Fruit fly (Drosophila melanogaster) whole organism, prepupa: ENCODE data around the gene Catsup.

Experiments
- CG11294 ChIP-seq: fragments of 200-800 bp; sonication (Bioruptor generic); IDR thresholded peaks from 2 replicates; pipeline ENCODE4 v1.3.6; 2022; ENCODE audit warnings: missing biosample characterization, missing genetic modification characterization
- CG3032 ChIP-seq: fragments of 200-800 bp; optimal IDR thresholded peaks from 2 replicates; lab custom pipeline; 2019; ENCODE audit warnings: missing biosample characterization, mild to moderate bottlenecking, missing genetic modification characterization, moderate library complexity
- CG4318 ChIP-seq: fragments of 200-800 bp; sonication (Bioruptor generic); optimal IDR thresholded peaks from 3 replicates; lab custom pipeline; 2017; ENCODE audit warnings: missing biosample characterization, mild to moderate bottlenecking, missing genetic modification characterization
- CG8119 ChIP-seq: fragments of 200-800 bp; sonication (Bioruptor generic); IDR thresholded peaks from 3 replicates; pipeline ENCODE4 v1.3.6; 2022; ENCODE audit warnings: missing biosample characterization, missing genetic modification characterization
- CG8632 ChIP-seq: fragments of 200-800 bp; sonication (Bioruptor generic); optimal IDR thresholded peaks from 3 replicates; lab custom pipeline; 2016; ENCODE audit warnings: missing biosample characterization, missing genetic modification characterization
- Eip78C ChIP-seq: fragments of 200-800 bp; sonication (Bioruptor generic); peaks from one replicate; lab custom pipeline; 2016; ENCODE audit warnings: missing biosample characterization, missing genetic modification characterization
- Eip93F ChIP-seq: fragments of 200-800 bp; sonication (Bioruptor generic); optimal IDR thresholded peaks from 2 replicates; lab custom pipeline; 2016; ENCODE audit warnings: missing biosample characterization, mild to moderate bottlenecking, missing genetic modification characterization
- Hr38 ChIP-seq: sonication (Bioruptor generic); optimal IDR thresholded peaks from 2 replicates; lab custom pipeline; 2016; ENCODE audit warnings: missing biosample characterization, missing genetic modification characterization
- Lpt ChIP-seq: fragments of 200-800 bp; sonication (Bioruptor generic); optimal IDR thresholded peaks from 3 replicates; lab custom pipeline; 2016; ENCODE audit warnings: missing biosample characterization, missing genetic modification characterization
- OdsH ChIP-seq: fragments of 200-800 bp; sonication (Bioruptor generic); optimal IDR thresholded peaks from 3 replicates; lab custom pipeline; 2016; ENCODE audit warnings: missing biosample characterization, missing genetic modification characterization
- Sox102F ChIP-seq: fragments of 200-800 bp; sonication (Bioruptor generic); optimal IDR thresholded peaks from 2 replicates; lab custom pipeline; 2016; ENCODE audit warnings: missing biosample characterization, mild to moderate bottlenecking, missing genetic modification characterization
- esn ChIP-seq: fragments of 200-800 bp; sonication (Bioruptor generic); optimal IDR thresholded peaks from 2 replicates; lab custom pipeline; 2016; ENCODE audit warnings: missing biosample characterization, mild to moderate bottlenecking, missing genetic modification characterization, moderate library complexity
- ss ChIP-seq, 2 experiments: fragments of 200-800 bp; sonication (Bioruptor generic); optimal IDR thresholded peaks; 2 replicates in 1 of 2; 3 replicates in 1 of 2; lab custom pipeline; 2017 to 2018; ENCODE audit warnings: mild to moderate bottlenecking in 2 of 2, missing biosample characterization in 2 of 2, missing genetic modification characterization in 2 of 2, moderate library complexity in 1 of 2
- topi ChIP-seq: fragments of 200-800 bp; sonication (Bioruptor generic); optimal IDR thresholded peaks from 3 replicates; lab custom pipeline; 2016; ENCODE audit warnings: missing biosample characterization, missing genetic modification characterization

DNA sequence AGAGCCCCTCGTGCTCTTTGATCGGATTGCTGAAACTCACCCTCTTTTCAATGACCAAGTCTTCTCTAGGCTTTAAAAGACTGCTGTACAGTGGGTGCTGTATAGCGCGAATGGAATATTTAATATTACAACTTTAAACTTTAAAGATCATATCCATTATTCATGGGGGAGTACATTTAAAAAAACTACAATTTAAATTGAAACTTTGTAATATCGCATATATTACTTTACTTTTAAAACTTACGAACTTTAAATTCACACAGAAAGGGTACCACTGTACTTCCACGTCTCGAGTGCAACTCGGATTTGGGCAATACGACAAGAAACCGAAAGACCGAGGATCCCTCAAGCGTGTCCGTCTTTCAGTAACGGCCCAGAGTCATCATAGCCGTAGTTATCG is 17.3 kb downstream of the Catsup start, which contains the start of gene Phlpp:
- TF ChIP-seq CG11294: no peak
- TF ChIP-seq CG4318 (GFP tag; lab: Kevin White, UChicago): no peak
- TF ChIP-seq CG8119: no peak; the same call in 2 of the 3 replicates
- TF ChIP-seq Lpt (GFP tag; lab: Kevin White, UChicago): no peak
- no peak for TF ChIP-seq Eip78C (GFP tag; lab: Kevin White, UChicago)
- no peak for TF ChIP-seq Eip93F (GFP tag; lab: Kevin White, UChicago)
- TF ChIP-seq Hr38 (GFP tag; lab: Kevin White, UChicago): no peak
- TF ChIP-seq topi (GFP tag; lab: Kevin White, UChicago): no peak
- no peak for TF ChIP-seq CG8632 (GFP tag; lab: Kevin White, UChicago)
- no peak for TF ChIP-seq ss (GFP tag; optimal IDR thresholded peaks at IDR 0.05; lab: Kevin White, UChicago)
- no peak for TF ChIP-seq esn (GFP tag; lab: Kevin White, UChicago)
- TF ChIP-seq CG3032 (tag; lab: Kevin White, UChicago): peak; percentile 21
- TF ChIP-seq OdsH: no peak
- no peak for TF ChIP-seq Sox102F
